Fruit fly (Drosophila melanogaster) whole organism, embryonic: ENCODE data around the gene His3.3A.

Experiments
- ATbp ChIP-seq: fragments of 200-800 bp; sonication (Bioruptor generic); optimal IDR thresholded peaks from 2 replicates; lab custom pipeline; 2017; ENCODE audit warnings: missing biosample characterization, mild to moderate bottlenecking, missing genetic modification characterization, missing genetic modification reagents
- Atf6 ChIP-seq: fragments of 200-800 bp; sonication (Bioruptor generic); IDR thresholded peaks from 2 replicates; pipeline ENCODE4 v1.3.6; 2022; ENCODE audit warnings: missing biosample characterization, missing genetic modification characterization
- Bteb2 ChIP-seq: fragments of 200-800 bp; sonication (Bioruptor generic); optimal IDR thresholded peaks from 2 replicates; lab custom pipeline; 2016; ENCODE audit warnings: missing biosample characterization, missing genetic modification characterization
- CG11247 ChIP-seq: fragments of 200-800 bp; sonication (Bioruptor generic); IDR thresholded peaks from 2 replicates; pipeline ENCODE4 v1.3.6; 2022; ENCODE audit warnings: missing biosample characterization, missing genetic modification characterization
- CG11695 ChIP-seq: fragments of 200-800 bp; sonication (Bioruptor generic); IDR thresholded peaks from 3 replicates; pipeline ENCODE4 v1.3.6; 2022; ENCODE audit warnings: missing biosample characterization, missing genetic modification characterization
- CG1233 ChIP-seq: fragments of 200-800 bp; sonication (Bioruptor generic); optimal IDR thresholded peaks from 4 replicates; lab custom pipeline; 2018; ENCODE audit warnings: missing biosample characterization, mild to moderate bottlenecking, missing genetic modification characterization
- CG12391 ChIP-seq: fragments of 200-800 bp; sonication (Bioruptor generic); optimal IDR thresholded peaks from 3 replicates; lab custom pipeline; 2018; ENCODE audit warnings: missing biosample characterization, mild to moderate bottlenecking, missing genetic modification characterization, moderate library complexity
- CG13424 ChIP-seq: fragments of 200-800 bp; sonication (Bioruptor generic); optimal IDR thresholded peaks from 2 replicates; lab custom pipeline; 2019; ENCODE audit warnings: missing biosample characterization, mild to moderate bottlenecking, missing genetic modification characterization, moderate library complexity
- CG14965 ChIP-seq: fragments of 200-800 bp; sonication (Bioruptor generic); optimal IDR thresholded peaks from 2 replicates; lab custom pipeline; 2016; ENCODE audit warnings: missing biosample characterization, missing genetic modification characterization, borderline replicate concordance
- CG15269 ChIP-seq: fragments of 200-800 bp; sonication (Bioruptor generic); optimal IDR thresholded peaks from 2 replicates; lab custom pipeline; 2018; ENCODE audit warnings: missing biosample characterization, mild to moderate bottlenecking, missing genetic modification characterization, moderate library complexity
- CG15696 ChIP-seq: fragments of 200-800 bp; sonication (Bioruptor generic); optimal IDR thresholded peaks from 2 replicates; lab custom pipeline; 2019; ENCODE audit warnings: missing biosample characterization, mild to moderate bottlenecking, missing genetic modification characterization, moderate library complexity
- CG1602 ChIP-seq: fragments of 200-800 bp; sonication (Bioruptor generic); optimal IDR thresholded peaks from 3 replicates; lab custom pipeline; 2016; ENCODE audit warnings: missing biosample characterization, missing genetic modification characterization
- CG16813 ChIP-seq: fragments of 200-800 bp; sonication (Bioruptor generic); IDR thresholded peaks from 3 replicates; pipeline ENCODE4 v1.3.6; 2022; ENCODE audit warnings: missing biosample characterization, missing genetic modification characterization; ENCODE audit not compliant: partially characterized antibody
- CG18599 ChIP-seq: fragments of 200-800 bp; sonication (Bioruptor generic); optimal IDR thresholded peaks from 3 replicates; lab custom pipeline; 2017; ENCODE audit warnings: missing biosample characterization, missing genetic modification characterization, mild to moderate bottlenecking, moderate library complexity, missing genetic modification reagents
- CG2199 ChIP-seq: fragments of 200-800 bp; sonication (Bioruptor generic); IDR thresholded peaks from 3 replicates; pipeline ENCODE4 v1.3.6; 2022; ENCODE audit warnings: missing biosample characterization, missing genetic modification characterization
- CG3163 ChIP-seq: fragments of 200-800 bp; sonication (Bioruptor generic); optimal IDR thresholded peaks from 3 replicates; lab custom pipeline; 2016; ENCODE audit warnings: missing biosample characterization, missing genetic modification characterization
- CG33557 ChIP-seq: fragments of 200-800 bp; sonication (Bioruptor generic); optimal IDR thresholded peaks from 2 replicates; lab custom pipeline; 2019; ENCODE audit warnings: missing biosample characterization, mild to moderate bottlenecking, missing genetic modification characterization, moderate library complexity
- CG6689 ChIP-seq: fragments of 200-800 bp; sonication (Bioruptor generic); IDR thresholded peaks from 2 replicates; pipeline ENCODE4 v1.3.6; 2022; ENCODE audit warnings: missing biosample characterization, missing genetic modification characterization
- CG8944 ChIP-seq: fragments of 200-800 bp; sonication (Bioruptor generic); optimal IDR thresholded peaks from 3 replicates; lab custom pipeline; 2016; ENCODE audit warnings: missing biosample characterization, missing genetic modification characterization
- CG9817 ChIP-seq: fragments of 200-800 bp; sonication (Bioruptor generic); optimal IDR thresholded peaks from 2 replicates; lab custom pipeline; 2018; ENCODE audit warnings: missing biosample characterization, mild to moderate bottlenecking, missing genetic modification characterization, moderate library complexity
- CTCF ChIP-seq: fragments of 200-800 bp; sonication (Bioruptor generic); optimal IDR thresholded peaks from 2 replicates; lab custom pipeline; 2017; ENCODE audit warnings: missing biosample characterization, mild to moderate bottlenecking, missing genetic modification characterization, moderate library complexity
- Dref ChIP-seq: fragments of 200-800 bp; sonication (Bioruptor generic); IDR thresholded peaks from 2 replicates; pipeline ENCODE4 v1.3.6; 2022; ENCODE audit warnings: missing biosample characterization, missing genetic modification characterization
- GATAe ChIP-seq: fragments of 200-800 bp; sonication (Bioruptor generic); conservative IDR thresholded peaks from 2 replicates; pipeline ENCODE4 v1.3.6; 2022; ENCODE audit warnings: missing biosample characterization, missing genetic modification characterization
- Hr51 ChIP-seq, 2 experiments: fragments of 200-800 bp; sonication (Bioruptor generic); optimal IDR thresholded peaks; 2 replicates in 1 of 2; 3 replicates in 1 of 2; lab custom pipeline; 2016 to 2018; ENCODE audit warnings: missing biosample characterization in 2 of 2, missing genetic modification characterization in 2 of 2, mild to moderate bottlenecking in 1 of 2, moderate library complexity in 1 of 2
- Kr ChIP-seq: fragments of 200-800 bp; sonication (Bioruptor generic); optimal IDR thresholded peaks from 2 replicates; lab custom pipeline; 2017; ENCODE audit warnings: missing biosample characterization, mild to moderate bottlenecking, missing genetic modification characterization
- Meics ChIP-seq: fragments of 200-800 bp; sonication (Bioruptor generic); optimal IDR thresholded peaks from 2 replicates; lab custom pipeline; 2017; ENCODE audit warnings: missing biosample characterization, mild to moderate bottlenecking, missing genetic modification characterization
- NK7.1 ChIP-seq: fragments of 200-800 bp; sonication (Bioruptor generic); optimal IDR thresholded peaks from 3 replicates; lab custom pipeline; 2016; ENCODE audit warnings: missing biosample characterization, missing genetic modification characterization
- Nf-YC ChIP-seq: fragments of 200-800 bp; optimal IDR thresholded peaks from 3 replicates; lab custom pipeline; 2019; ENCODE audit warnings: missing biosample characterization, mild to moderate bottlenecking, missing genetic modification characterization, moderate library complexity
- Oaz ChIP-seq: fragments of 200-800 bp; sonication (Bioruptor generic); IDR thresholded peaks from 2 replicates; pipeline ENCODE4 v1.3.6; 2022; ENCODE audit warnings: missing biosample characterization, missing genetic modification characterization
- Ravus ChIP-seq: fragments of 200-800 bp; sonication (Bioruptor generic); IDR thresholded peaks from 2 replicates; pipeline ENCODE4 v1.3.6; 2022; ENCODE audit warnings: missing biosample characterization, missing genetic modification characterization
- Rx ChIP-seq: fragments of 200-800 bp; sonication (Bioruptor generic); IDR thresholded peaks from 2 replicates; pipeline ENCODE4 v1.3.6; 2022; ENCODE audit warnings: missing biosample characterization, missing genetic modification characterization
- aop ChIP-seq: fragments of 200-800 bp; sonication (Bioruptor generic); IDR thresholded peaks from 2 replicates; pipeline ENCODE4 v1.3.6; 2022; ENCODE audit warnings: missing biosample characterization, missing genetic modification characterization
- bigmax ChIP-seq: fragments of 200-800 bp; sonication (Bioruptor generic); optimal IDR thresholded peaks from 2 replicates; lab custom pipeline; 2018; ENCODE audit warnings: missing biosample characterization, mild to moderate bottlenecking, missing genetic modification characterization
- caup ChIP-seq: fragments of 200-800 bp; sonication (Bioruptor generic); optimal IDR thresholded peaks from 3 replicates; lab custom pipeline; 2017; ENCODE audit warnings: missing biosample characterization, mild to moderate bottlenecking, missing genetic modification characterization, moderate library complexity; ENCODE audit not compliant: severe bottlenecking
- dmrt99B ChIP-seq: fragments of 200-800 bp; sonication (Bioruptor generic); optimal IDR thresholded peaks from 2 replicates; lab custom pipeline; 2018; ENCODE audit warnings: missing biosample characterization, mild to moderate bottlenecking, missing genetic modification characterization, moderate library complexity
- en ChIP-seq: fragments of 200-800 bp; sonication (Bioruptor generic); optimal IDR thresholded peaks from 2 replicates; lab custom pipeline; 2016; ENCODE audit warnings: missing biosample characterization, missing genetic modification characterization
- fd64A ChIP-seq: fragments of 200-800 bp; sonication (Bioruptor generic); optimal IDR thresholded peaks from 3 replicates; lab custom pipeline; 2018; ENCODE audit warnings: missing biosample characterization, mild to moderate bottlenecking, missing genetic modification characterization
- otp ChIP-seq: fragments of 200-800 bp; sonication (Bioruptor generic); IDR thresholded peaks from 3 replicates; pipeline ENCODE4, ENCODE4 v1.3.6; 2022; ENCODE audit warnings: missing biosample characterization, missing genetic modification characterization
- peb ChIP-seq: fragments of 200-800 bp; sonication (Bioruptor generic); IDR thresholded peaks from 2 replicates; pipeline ENCODE4 v1.3.6; 2022; ENCODE audit warnings: missing biosample characterization, missing genetic modification characterization
- pho ChIP-seq: fragments of 200-800 bp; sonication (Bioruptor generic); optimal IDR thresholded peaks from 2 replicates; lab custom pipeline; 2016; ENCODE audit warnings: missing biosample characterization, missing genetic modification characterization
- pum ChIP-seq: fragments of 200-800 bp; sonication (Bioruptor generic); optimal IDR thresholded peaks from 2 replicates; lab custom pipeline; 2016; ENCODE audit warnings: missing biosample characterization, missing genetic modification characterization
- ro ChIP-seq: fragments of 200-800 bp; sonication (Bioruptor generic); IDR thresholded peaks from 2 replicates; pipeline ENCODE4 v1.3.6; 2022; ENCODE audit warnings: missing biosample characterization, missing genetic modification characterization
- scrt ChIP-seq: fragments of 200-800 bp; sonication (Bioruptor generic); optimal IDR thresholded peaks from 2 replicates; lab custom pipeline; 2018; ENCODE audit warnings: missing biosample characterization, mild to moderate bottlenecking, missing genetic modification characterization, moderate library complexity
- slou ChIP-seq: fragments of 200-800 bp; sonication (Bioruptor generic); optimal IDR thresholded peaks from 3 replicates; lab custom pipeline; 2016; ENCODE audit warnings: missing biosample characterization, missing genetic modification characterization
- stc ChIP-seq: fragments of 200-800 bp; sonication (Bioruptor generic); IDR thresholded peaks from 2 replicates; pipeline ENCODE4 v1.3.6; 2022; ENCODE audit warnings: missing biosample characterization, missing genetic modification characterization
- tap ChIP-seq: fragments of 200-800 bp; optimal IDR thresholded peaks from 3 replicates; lab custom pipeline; 2019; ENCODE audit warnings: missing biosample characterization, mild to moderate bottlenecking, missing genetic modification characterization, moderate library complexity
- trem ChIP-seq: fragments of 200-800 bp; optimal IDR thresholded peaks from 3 replicates; lab custom pipeline; 2019; ENCODE audit warnings: missing biosample characterization, mild to moderate bottlenecking, missing genetic modification characterization, moderate library complexity
- trh ChIP-seq: fragments of 200-800 bp; sonication (Bioruptor generic); optimal IDR thresholded peaks from 2 replicates; lab custom pipeline; 2016; ENCODE audit warnings: missing biosample characterization, missing genetic modification characterization
- tup ChIP-seq: fragments of 200-800 bp; sonication (Bioruptor generic); optimal IDR thresholded peaks from 2 replicates; lab custom pipeline; 2016; ENCODE audit warnings: missing biosample characterization, mild to moderate bottlenecking, missing genetic modification characterization, moderate library complexity
- zf30C ChIP-seq: fragments of 200-800 bp; sonication (Bioruptor generic); optimal IDR thresholded peaks from 3 replicates; lab custom pipeline; 2018; ENCODE audit warnings: missing biosample characterization, mild to moderate bottlenecking, missing genetic modification characterization

Gene His3.3A

dm6 chr2L:5052367-5052914, 2.4 kb upstream of the His3.3A start, which contains the start of gene senju (continued):
- peak; percentile 30 for TF ChIP-seq bigmax (GFP tag; lab: Kevin White, UChicago)
- TF ChIP-seq CG14965 = peak; percentile 25
- TF ChIP-seq Dref (GFP tag; lab: Robert Waterston, UW) = peak; percentile 48
- peak; percentile 43; the same call in 1 of the 2 replicates for TF ChIP-seq ro (GFP tag; lab: Robert Waterston, UW)
- peak; percentile 88 for TF ChIP-seq Meics (GFP tag; lab: Kevin White, UChicago)
- TF ChIP-seq CG15696 (tag; lab: Kevin White, UChicago) = peak; percentile 38
- peak; percentile 80 for TF ChIP-seq CG13424 (tag; lab: Kevin White, UChicago)
- TF ChIP-seq CG8944 (GFP tag; lab: Kevin White, UChicago) = peak; percentile 93
- TF ChIP-seq Nf-YC (tag; lab: Kevin White, UChicago) = peak; percentile 73
- TF ChIP-seq tup (GFP tag; lab: Kevin White, UChicago) = no peak
- TF ChIP-seq Hr51 (GFP tag; optimal IDR thresholded peaks at IDR 0.05; lab: Kevin White, UChicago) = peak; percentile 82 to 86
- no peak; the same call in 1 of the 2 replicates for TF ChIP-seq GATAe (GFP tag; lab: Robert Waterston, UW)
- peak; percentile 50 for TF ChIP-seq tap (tag; lab: Kevin White, UChicago)
- peak; percentile 81 for TF ChIP-seq NK7.1 (GFP tag; lab: Kevin White, UChicago)
- TF ChIP-seq stc (GFP tag; lab: Robert Waterston, UW) = peak; percentile 69
- peak; percentile 62 for TF ChIP-seq en (GFP tag; lab: Kevin White, UChicago)
- peak; percentile 92 for TF ChIP-seq caup (GFP tag; lab: Kevin White, UChicago)
- TF ChIP-seq otp (GFP tag; lab: Robert Waterston, UW) = peak; percentile 57
- TF ChIP-seq Rx = peak; percentile 87
- peak; percentile 74 for TF ChIP-seq CG11695 (GFP tag; lab: Robert Waterston, UW)
- TF ChIP-seq Kr (GFP tag; lab: Kevin White, UChicago) = peak; percentile 33
- peak; percentile 90 for TF ChIP-seq CG18599 (GFP tag; lab: Kevin White, UChicago)
- peak; percentile 0 for TF ChIP-seq zf30C (GFP tag; lab: Kevin White, UChicago)
- TF ChIP-seq Atf6 = peak; percentile 80
- TF ChIP-seq fd64A = peak; percentile 59
- TF ChIP-seq CG1602 = peak; percentile 69
- peak; percentile 87 for TF ChIP-seq ATbp
- 0 out of 2 replicates have a peak, but pooled peaks have one; percentile 30 for TF ChIP-seq Oaz (GFP tag; lab: Robert Waterston, UW)
- peak; percentile 72 for TF ChIP-seq CG33557
- peak; percentile 51 for TF ChIP-seq CG9817 (tag; lab: Kevin White, UChicago)
- TF ChIP-seq CG2199 (GFP tag; lab: Robert Waterston, UW) = 0 out of 3 replicates have a peak, but pooled peaks have one; percentile 35
- peak; percentile 39; the same call in 1 of the 3 replicates for TF ChIP-seq CG16813 (GFP tag; lab: Robert Waterston, UW)
- peak; percentile 65 for TF ChIP-seq scrt (GFP tag; lab: Kevin White, UChicago)
- peak; percentile 73 for TF ChIP-seq CG3163
- peak; percentile 52 for TF ChIP-seq slou
- TF ChIP-seq aop (GFP tag; lab: Robert Waterston, UW) = peak; percentile 40; the same call in 1 of the 2 replicates
- peak; percentile 83 for TF ChIP-seq CG15269 (tag; lab: Kevin White, UChicago)
- TF ChIP-seq CG12391 (tag; lab: Kevin White, UChicago) = peak; percentile 83
- peak; percentile 71 for TF ChIP-seq CG1233 (GFP tag; lab: Kevin White, UChicago)
- peak; percentile 73 for TF ChIP-seq CG6689 (GFP tag; lab: Robert Waterston, UW)
- peak; percentile 86 for TF ChIP-seq pho (GFP tag; lab: Kevin White, UChicago)
- TF ChIP-seq peb (GFP tag; lab: Robert Waterston, UW) = no peak; the same call in 1 of the 2 replicates
- TF ChIP-seq CG11247 (GFP tag; lab: Robert Waterston, UW) = peak; percentile 83
- peak; percentile 51 for TF ChIP-seq trem (tag; lab: Kevin White, UChicago)
- TF ChIP-seq Bteb2 (GFP tag; lab: Kevin White, UChicago) = peak; percentile 50
- peak; percentile 55 for TF ChIP-seq CTCF
- TF ChIP-seq pum (GFP tag; lab: Kevin White, UChicago) = peak; percentile 83
- peak; percentile 78 for TF ChIP-seq dmrt99B (tag; lab: Kevin White, UChicago)
- TF ChIP-seq Ravus (GFP tag; lab: Robert Waterston, UW) = no peak; the same call in 1 of the 2 replicates
- peak; percentile 21 for TF ChIP-seq trh
